Fruit fly (Drosophila melanogaster): ENCODE data around the gene Nf-YC.

DNA sequence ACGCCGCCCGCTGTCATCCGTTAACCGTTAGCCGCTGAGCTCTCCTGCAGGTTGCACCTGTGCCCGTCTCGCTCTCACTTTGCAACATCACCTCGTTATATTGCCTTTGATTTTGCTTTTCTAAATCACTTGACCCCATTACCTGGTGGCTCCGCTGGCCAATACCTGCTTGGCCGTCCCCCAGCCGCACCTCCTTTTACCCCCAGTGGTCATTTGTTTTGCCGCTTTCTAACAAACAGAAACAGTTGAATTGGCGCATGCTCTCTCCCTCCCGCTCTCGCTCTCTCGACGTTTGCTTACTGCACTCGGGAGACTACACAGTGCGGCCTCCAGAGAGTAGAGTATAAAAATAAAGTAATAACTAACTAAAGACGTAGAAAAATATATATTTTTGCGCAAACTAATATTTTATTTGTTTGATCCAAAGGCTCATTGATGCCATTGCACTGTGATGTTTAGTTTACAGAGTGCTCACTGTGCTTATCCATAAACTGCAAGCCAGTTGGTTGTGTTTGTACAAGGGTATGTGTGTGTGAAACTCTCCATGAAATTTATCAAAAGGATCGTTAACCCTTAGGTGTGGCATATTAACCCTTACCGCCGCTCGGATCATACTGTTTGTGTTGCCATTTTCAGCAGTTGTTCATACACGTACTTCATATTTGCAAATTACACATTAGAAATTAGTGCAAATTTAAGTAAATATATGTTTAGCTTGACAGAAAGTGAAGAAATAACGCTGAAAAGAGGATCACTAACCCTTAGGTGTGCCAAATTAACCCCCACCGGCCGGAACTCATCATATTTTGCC is 16.0 kb downstream of the Nf-YC start:
- TF ChIP-seq Hr78 (GFP tag; optimal IDR thresholded peaks at IDR 0.05), result no peak
- no peak for TF ChIP-seq Abd-B (GFP tag; optimal IDR thresholded peaks at IDR 0.05)
- TF ChIP-seq sage (GFP tag; optimal IDR thresholded peaks at IDR 0.05), result peak; percentile 93
- peak; percentile 97 for TF ChIP-seq h (GFP tag; optimal IDR thresholded peaks at IDR 0.05)
- peak; percentile 95 for TF ChIP-seq fru (GFP tag; optimal IDR thresholded peaks at IDR 0.05)
- TF ChIP-seq tai (GFP tag; optimal IDR thresholded peaks at IDR 0.05), result no peak
- TF ChIP-seq jim (GFP tag; optimal IDR thresholded peaks at IDR 0.05), result peak; percentile 31

Data from whole organism, wandering third instar larva.